Fruit fly (Drosophila melanogaster): ENCODE results near the gene Boh2.
A peak's percentile ranks its signal among the peaks of the same experiment; 100 is the strongest.

Gene Boh2

dm6 chr2L:11182148-11182593 lies 3.3 kb downstream of the Boh2 start:
- TF ChIP-seq Hr4 (GFP tag; optimal IDR thresholded peaks at IDR 0.05), result peak; percentile 19
- TF ChIP-seq dac (GFP tag; optimal IDR thresholded peaks at IDR 0.05), result no peak
- peak; percentile 82 for TF ChIP-seq fd59A (GFP tag; optimal IDR thresholded peaks at IDR 0.05)
- TF ChIP-seq CG15336 (GFP tag; IDR thresholded peaks at IDR 0.05), result peak; percentile 44; the same call in 1 of the 2 replicates
- no peak for TF ChIP-seq fkh (GFP tag; optimal IDR thresholded peaks at IDR 0.05)
- TF ChIP-seq CG6808 (GFP tag; optimal IDR thresholded peaks at IDR 0.05), result peak; percentile 90
- TF ChIP-seq CG10669 (GFP tag; optimal IDR thresholded peaks at IDR 0.05), result peak; percentile 82
- no peak for TF ChIP-seq fd85E (GFP tag; optimal IDR thresholded peaks at IDR 0.05)
- TF ChIP-seq spab (GFP tag; optimal IDR thresholded peaks at IDR 0.05), result peak; percentile 87
- peak; percentile 95 for TF ChIP-seq Eip78C (GFP tag)
- TF ChIP-seq CG3919 (GFP tag; optimal IDR thresholded peaks at IDR 0.05), result peak; percentile 82
- TF ChIP-seq Eip75B (GFP tag; optimal IDR thresholded peaks at IDR 0.05), result peak; percentile 49
- TF ChIP-seq Hr38 (GFP tag; optimal IDR thresholded peaks at IDR 0.05), result no peak
- peak; percentile 53 for TF ChIP-seq Sox102F (GFP tag; optimal IDR thresholded peaks at IDR 0.05)
- TF ChIP-seq salr (GFP tag; optimal IDR thresholded peaks at IDR 0.05), result peak; percentile 36 to 84
- TF ChIP-seq Sox14 (GFP tag; optimal IDR thresholded peaks at IDR 0.05), result peak; percentile 24
- TF ChIP-seq CG6792 (GFP tag; optimal IDR thresholded peaks at IDR 0.05), result peak; percentile 80
- no peak for TF ChIP-seq eg (GFP tag; IDR thresholded peaks at IDR 0.05)
- peak; percentile 74 for TF ChIP-seq net (GFP tag; optimal IDR thresholded peaks at IDR 0.05)
- peak; percentile 91 for TF ChIP-seq CG8632 (GFP tag; optimal IDR thresholded peaks at IDR 0.05)
- peak; percentile 76 for TF ChIP-seq Met (GFP tag; optimal IDR thresholded peaks at IDR 0.05)
- TF ChIP-seq Gug (GFP tag; IDR thresholded peaks at IDR 0.05), result no peak
- TF ChIP-seq CG8319 (GFP tag; optimal IDR thresholded peaks at IDR 0.05), result peak; percentile 63
- TF ChIP-seq Blimp-1 (GFP tag; optimal IDR thresholded peaks at IDR 0.05), result peak; percentile 75
- peak; percentile 72 for TF ChIP-seq CG11902 (GFP tag; optimal IDR thresholded peaks at IDR 0.05)
- TF ChIP-seq CG34406 (GFP tag; optimal IDR thresholded peaks at IDR 0.05), result peak; percentile 90
- peak; percentile 69 for TF ChIP-seq CG6163 (GFP tag; IDR thresholded peaks at IDR 0.05)
- TF ChIP-seq pdm3 (GFP tag; optimal IDR thresholded peaks at IDR 0.05), result peak; percentile 55
- peak; percentile 81 for TF ChIP-seq acj6 (GFP tag; optimal IDR thresholded peaks at IDR 0.05)
- peak; percentile 80 for TF ChIP-seq OdsH (GFP tag; optimal IDR thresholded peaks at IDR 0.05)
- TF ChIP-seq CG16779 (tag; optimal IDR thresholded peaks at IDR 0.05), result peak; percentile 77
- peak; percentile 66 for TF ChIP-seq CG7368 (GFP tag; optimal IDR thresholded peaks at IDR 0.05)
- TF ChIP-seq CG32006 (GFP tag; optimal IDR thresholded peaks at IDR 0.05), result peak; percentile 64
- peak; percentile 63 for TF ChIP-seq cyc (GFP tag; optimal IDR thresholded peaks at IDR 0.05)
- peak; percentile 55 for TF ChIP-seq CG31627 (GFP tag; optimal IDR thresholded peaks at IDR 0.05)
- TF ChIP-seq Ets96B (tag; optimal IDR thresholded peaks at IDR 0.05), result peak; percentile 89
- peak; percentile 87 for TF ChIP-seq svp (GFP tag)
- TF ChIP-seq dsx (GFP tag; optimal IDR thresholded peaks at IDR 0.05; ENCODE audit: poor library complexity, severe bottlenecking), result peak; percentile 81
- TF ChIP-seq Hr39 (GFP tag; optimal IDR thresholded peaks at IDR 0.05), result peak; percentile 52
- no peak; the same call in 2 of the 3 replicates for TF ChIP-seq CG8119 (GFP tag; IDR thresholded peaks at IDR 0.05)
- TF ChIP-seq Sox15 (GFP tag; optimal IDR thresholded peaks at IDR 0.05), result peak; percentile 67
- peak; percentile 71 for TF ChIP-seq topi (GFP tag; optimal IDR thresholded peaks at IDR 0.05)
- TF ChIP-seq CG9139 (GFP tag; optimal IDR thresholded peaks at IDR 0.05), result peak; percentile 83
- TF ChIP-seq lz (GFP tag; optimal IDR thresholded peaks at IDR 0.05), result peak; percentile 63
- no peak for TF ChIP-seq CG6854 (GFP tag; optimal IDR thresholded peaks at IDR 0.05)
- peak; percentile 77 for TF ChIP-seq CG11762 (GFP tag; optimal IDR thresholded peaks at IDR 0.05; ENCODE audit: insufficient read depth)
- TF ChIP-seq Eip93F (GFP tag; optimal IDR thresholded peaks at IDR 0.05), result peak; percentile 40
- peak; percentile 79 to 93 for TF ChIP-seq ss (GFP tag; optimal IDR thresholded peaks at IDR 0.05)
- TF ChIP-seq CG11294 (GFP tag; IDR thresholded peaks at IDR 0.05), result no peak
- peak; percentile 81 for TF ChIP-seq achi (GFP tag; optimal IDR thresholded peaks at IDR 0.05)
- TF ChIP-seq CG10631 (GFP tag; optimal IDR thresholded peaks at IDR 0.05), result peak; percentile 82
- peak; percentile 36 for TF ChIP-seq CG6276 (GFP tag; optimal IDR thresholded peaks at IDR 0.05)
